Fruit fly (Drosophila melanogaster): Measurements from ENCODE around the gene CG13318.

Gene CG13318

dm6 chr3R:8747134-8747870 is 25.2 kb downstream of the CG13318 start, which contains the start of the genes CG9801 and Nasp:
Gene CG9801, minus strand, starts transcription at chr3R:8747675.
Gene Nasp, plus strand, starts transcription at chr3R:8747798.
- TF ChIP-seq Lim3 (GFP tag; IDR thresholded peaks at IDR 0.05), result no peak
- TF ChIP-seq emc (GFP tag; optimal IDR thresholded peaks at IDR 0.05), result no peak
- TF ChIP-seq CG2875 (GFP tag; optimal IDR thresholded peaks at IDR 0.05), result no peak
- no peak for TF ChIP-seq Neu2 (GFP tag; optimal IDR thresholded peaks at IDR 0.05; ENCODE audit: borderline replicate concordance)
- TF ChIP-seq CG2712 (tag; optimal IDR thresholded peaks at IDR 0.05), result peak; percentile 46
- TF ChIP-seq Hr78 (GFP tag; optimal IDR thresholded peaks at IDR 0.05), result no peak
- TF ChIP-seq z (GFP tag; IDR thresholded peaks at IDR 0.05), result no peak
- TF ChIP-seq Dp (GFP tag; optimal IDR thresholded peaks at IDR 0.05), result peak; percentile 82
- TF ChIP-seq pros (GFP tag; optimal IDR thresholded peaks at IDR 0.05), result peak; percentile 2
- TF ChIP-seq ranshi (GFP tag; IDR thresholded peaks at IDR 0.05), result no peak
- TF ChIP-seq CrebB (tag; optimal IDR thresholded peaks at IDR 0.05), result peak; percentile 48
- peak; percentile 1 for TF ChIP-seq CG9727 (GFP tag; optimal IDR thresholded peaks at IDR 0.05)
- peak; percentile 39 for TF ChIP-seq NfI (GFP tag; optimal IDR thresholded peaks at IDR 0.05)
- TF ChIP-seq CG3065 (GFP tag; optimal IDR thresholded peaks at IDR 0.05), result no peak
- TF ChIP-seq Hr51 (GFP tag; optimal IDR thresholded peaks at IDR 0.05), result peak in 1 of 2 experiments; percentile 18
- TF ChIP-seq CG6854 (GFP tag; optimal IDR thresholded peaks at IDR 0.05), result no peak
- TF ChIP-seq ttk (GFP tag; IDR thresholded peaks at IDR 0.05), result peak; percentile 22; the same call in 1 of the 2 replicates
- no peak for TF ChIP-seq tup (GFP tag; optimal IDR thresholded peaks at IDR 0.05)
- TF ChIP-seq vvl (GFP tag; IDR thresholded peaks at IDR 0.05), result peak; percentile 61
- peak; percentile 19; the same call in 1 of the 2 replicates for TF ChIP-seq sisA (GFP tag; IDR thresholded peaks at IDR 0.05)
- TF ChIP-seq CG17612 (GFP tag; IDR thresholded peaks at IDR 0.05), result no peak
- no peak for TF ChIP-seq sqz (GFP tag; optimal IDR thresholded peaks at IDR 0.05)
- TF ChIP-seq CG17361 (GFP tag; IDR thresholded peaks at IDR 0.05), result no peak; the same call in 2 of the 3 replicates
- TF ChIP-seq esg (GFP tag; conservative IDR thresholded peaks at IDR 0.05), result no peak
- no peak for TF ChIP-seq CG14965 (GFP tag; optimal IDR thresholded peaks at IDR 0.05; ENCODE audit: borderline replicate concordance)
- TF ChIP-seq gro (GFP tag; optimal IDR thresholded peaks at IDR 0.05), result peak; percentile 34
- TF ChIP-seq Tbp (GFP tag; optimal IDR thresholded peaks at IDR 0.05), result no peak
- peak; percentile 25 for TF ChIP-seq Mad (GFP tag; optimal IDR thresholded peaks at IDR 0.05)
- TF ChIP-seq CG5953 (GFP tag; IDR thresholded peaks at IDR 0.05), result no peak
- peak; percentile 7 for TF ChIP-seq CG6765 (GFP tag; optimal IDR thresholded peaks at IDR 0.05)
- peak; percentile 39 for TF ChIP-seq pb (GFP tag; optimal IDR thresholded peaks at IDR 0.05)
- TF ChIP-seq fd102C (GFP tag; optimal IDR thresholded peaks at IDR 0.05), result no peak
- TF ChIP-seq fd96Cb (tag; optimal IDR thresholded peaks at IDR 0.05), result no peak
- 0 out of 2 replicates have a peak, but pooled peaks have one; percentile 12 for TF ChIP-seq CG9215 (GFP tag; IDR thresholded peaks at IDR 0.05)
- peak; percentile 62 for TF ChIP-seq NC2β (GFP tag; optimal IDR thresholded peaks at IDR 0.05)
- no peak for TF ChIP-seq cg (GFP tag; optimal IDR thresholded peaks at IDR 0.05)
- TF ChIP-seq gcm2 (GFP tag; optimal IDR thresholded peaks at IDR 0.05), result no peak
- peak; percentile 33 for TF ChIP-seq HLH54F (GFP tag; optimal IDR thresholded peaks at IDR 0.05)
- TF ChIP-seq CG8765 (GFP tag; IDR thresholded peaks at IDR 0.05), result no peak
- peak; percentile 26 for TF ChIP-seq CG10543 (GFP tag; optimal IDR thresholded peaks at IDR 0.05)
- no peak for TF ChIP-seq CG12942 (GFP tag; optimal IDR thresholded peaks at IDR 0.05)
- peak; percentile 61 for TF ChIP-seq CG34224 (GFP tag; IDR thresholded peaks at IDR 0.05; ENCODE audit: partially characterized antibody)
- peak; percentile 21 for TF ChIP-seq dmrt99B (tag; optimal IDR thresholded peaks at IDR 0.05)
- TF ChIP-seq CG11247 (GFP tag; IDR thresholded peaks at IDR 0.05), result peak; percentile 45; the same call in 1 of the 2 replicates
- peak; percentile 62; the same call in 2 of the 3 replicates for TF ChIP-seq vnd (GFP tag; IDR thresholded peaks at IDR 0.05; ENCODE audit: partially characterized antibody)
- peak; percentile 4 for TF ChIP-seq nau (GFP tag; optimal IDR thresholded peaks at IDR 0.05)
- no peak for TF ChIP-seq ac (GFP tag; optimal IDR thresholded peaks at IDR 0.05)
- TF ChIP-seq fru (optimal IDR thresholded peaks at IDR 0.05), result no peak
- no peak for TF ChIP-seq D19A (tag; optimal IDR thresholded peaks at IDR 0.05)

Measured in whole organism, embryonic.